Worm (Caenorhabditis elegans): Measurements from ENCODE around the gene fbxb-76.

- TF ChIP-seq F57C9.4 (tag; optimal IDR thresholded peaks at IDR 0.05) (no peak), tlf-1 (GFP tag; optimal IDR thresholded peaks at IDR 0.05) (no peak), ama-1 (optimal IDR thresholded peaks at IDR 0.05) (no peak), ama-1 (GFP tag; optimal IDR thresholded peaks at IDR 0.05) (no peak), mxl-1 (tag; optimal IDR thresholded peaks at IDR 0.05) (no peak), unc-62 (GFP tag; optimal IDR thresholded peaks at IDR 0.05) (no peak), akir-1 (GFP tag; optimal IDR thresholded peaks at IDR 0.05) (no peak), zfh-2 (GFP tag; conservative IDR thresholded peaks at IDR 0.05) (no peak)
Measured at ce11 chrIV:11410084-11410483, 30.9 kb upstream of the fbxb-76 start, which contains the start of gene gfat-2.
